Worm (Caenorhabditis elegans) whole organism, young adult: Measurements from ENCODE around the gene B0454.8.
A peak's percentile ranks its signal among the peaks of the same experiment; 100 is the strongest.

ENCODE experiments used
- B0261.1 ChIP-seq: sonication (generic microtip); optimal IDR thresholded peaks from 2 replicates; lab custom pipeline; 2016; ENCODE audit warnings: mild to moderate bottlenecking, missing genetic modification characterization, moderate library complexity, missing compliant biosample characterization
- D2030.7 ChIP-seq: fragments of 200-800 bp; sonication (Bioruptor generic); IDR thresholded peaks from 2 replicates; pipeline ENCODE4 v1.3.6; 2022; ENCODE audit warnings: missing genetic modification reagents, missing genetic modification characterization, missing compliant biosample characterization
- F10E7.11 ChIP-seq: sonication (generic microtip); optimal IDR thresholded peaks from 2 replicates; lab custom pipeline; 2017; ENCODE audit warnings: mild to moderate bottlenecking, missing genetic modification characterization, moderate library complexity, missing compliant biosample characterization
- F23B12.7 ChIP-seq: sonication (generic microtip); optimal IDR thresholded peaks from 2 replicates; lab custom pipeline; 2017; ENCODE audit warnings: missing genetic modification characterization, mild to moderate bottlenecking, missing compliant biosample characterization, antibody characterized with exemption, moderate library complexity; ENCODE audit not compliant: insufficient read depth
- F33H1.4 ChIP-seq: fragments of 200-800 bp; sonication (Bioruptor generic); IDR thresholded peaks from 2 replicates; pipeline ENCODE4 v1.3.6; 2022; ENCODE audit warnings: missing genetic modification reagents, missing genetic modification characterization, missing compliant biosample characterization
- F52B5.7 ChIP-seq: sonication (generic microtip); optimal IDR thresholded peaks from 2 replicates; lab custom pipeline; 2016; ENCODE audit warnings: mild to moderate bottlenecking, missing genetic modification characterization, missing compliant biosample characterization
- F57C9.4 ChIP-seq: sonication (generic microtip); optimal IDR thresholded peaks from 2 replicates; lab custom pipeline; 2017; ENCODE audit warnings: mild to moderate bottlenecking, missing genetic modification characterization, missing compliant biosample characterization
- K11D2.4 ChIP-seq: fragments of 200-800 bp; sonication (Bioruptor generic); IDR thresholded peaks from 2 replicates; pipeline ENCODE4 v1.3.6; 2022; ENCODE audit warnings: missing genetic modification reagents, missing genetic modification characterization, missing compliant biosample characterization
- K12H6.12 ChIP-seq: fragments of 200-800 bp; sonication (Bioruptor generic); optimal IDR thresholded peaks from 2 replicates; lab custom pipeline; 2018; ENCODE audit warnings: mild to moderate bottlenecking, missing genetic modification characterization, missing compliant biosample characterization
- Y56A3A.18 ChIP-seq: fragments of 200-800 bp; sonication (Bioruptor generic); IDR thresholded peaks from 2 replicates; pipeline ENCODE4 v1.3.6; 2022; ENCODE audit warnings: missing genetic modification reagents, missing genetic modification characterization, missing compliant biosample characterization
- ama-1 ChIP-seq, 3 experiments: fragments of 150-350 bp in 1 of 3; sonication (generic microtip) in 2 of 3; optimal IDR thresholded peaks; 2 replicates each; lab custom pipeline; 2014 to 2018; ENCODE audit warnings: missing biosample characterization in 2 of 3, missing genetic modification characterization in 2 of 3, missing genetic modification reagents in 2 of 3
- aptf-2 ChIP-seq: fragments of 200-800 bp; sonication (Bioruptor generic); conservative IDR thresholded peaks from 2 replicates; pipeline ENCODE4 v1.3.6; 2022; ENCODE audit warnings: missing genetic modification reagents, missing genetic modification characterization, missing compliant biosample characterization
- aptf-3 ChIP-seq: fragments of 200-800 bp; sonication (Bioruptor generic); IDR thresholded peaks from 2 replicates; pipeline ENCODE4 v1.3.6; 2022; ENCODE audit warnings: missing genetic modification characterization, missing compliant biosample characterization
- attf-3 ChIP-seq: fragments of 200-800 bp; sonication (Bioruptor generic); conservative IDR thresholded peaks from 2 replicates; pipeline ENCODE4 v1.3.6; 2022; ENCODE audit warnings: missing genetic modification reagents, missing genetic modification characterization, missing compliant biosample characterization
- attf-6 ChIP-seq: fragments of 200-800 bp; sonication (Bioruptor generic); IDR thresholded peaks from 2 replicates; pipeline ENCODE4 v1.3.6; 2022; ENCODE audit warnings: missing genetic modification reagents, missing genetic modification characterization, missing compliant biosample characterization
- bed-2 ChIP-seq: fragments of 200-800 bp; sonication (Bioruptor generic); IDR thresholded peaks from 2 replicates; pipeline ENCODE4 v1.3.6; 2022; ENCODE audit warnings: missing genetic modification reagents, missing genetic modification characterization, missing compliant biosample characterization
- cebp-2 ChIP-seq: fragments of 200-800 bp; sonication (Bioruptor generic); IDR thresholded peaks from 2 replicates; pipeline ENCODE4 v1.3.6; 2022; ENCODE audit warnings: missing genetic modification characterization, missing compliant biosample characterization
- ceh-91 ChIP-seq: fragments of 200-800 bp; sonication (Bioruptor generic); IDR thresholded peaks from 2 replicates; pipeline ENCODE4 v1.3.6; 2022; ENCODE audit warnings: missing genetic modification reagents, missing genetic modification characterization, missing compliant biosample characterization
- chd-7 ChIP-seq: sonication (generic microtip); optimal IDR thresholded peaks from 2 replicates; lab custom pipeline; 2016; ENCODE audit warnings: mild to moderate bottlenecking, missing genetic modification characterization, moderate library complexity, missing compliant biosample characterization
- die-1 ChIP-seq: sonication (generic microtip); optimal IDR thresholded peaks from 2 replicates; lab custom pipeline; 2016; ENCODE audit warnings: missing genotype, mild to moderate bottlenecking, missing genetic modification characterization, missing compliant biosample characterization
- dox-1 ChIP-seq: fragments of 200-800 bp; sonication (Bioruptor generic); IDR thresholded peaks from 2 replicates; pipeline ENCODE4 v1.3.6; 2022; ENCODE audit warnings: missing genetic modification reagents, missing genetic modification characterization, missing compliant biosample characterization
- efl-1 ChIP-seq: fragments of 150-350 bp; optimal IDR thresholded peaks from 2 replicates; lab custom pipeline; 2014; ENCODE audit warnings: missing biosample characterization, missing genetic modification reagents, missing genetic modification characterization
- egl-18 ChIP-seq: fragments of 200-800 bp; sonication (Bioruptor generic); IDR thresholded peaks from 2 replicates; pipeline ENCODE4 v1.3.6; 2022; ENCODE audit warnings: missing genetic modification reagents, missing genetic modification characterization, missing compliant biosample characterization
- egl-44 ChIP-seq: fragments of 200-800 bp; sonication (Bioruptor generic); IDR thresholded peaks from 2 replicates; pipeline ENCODE4 v1.3.6; 2022; ENCODE audit warnings: missing genetic modification reagents, missing genetic modification characterization, missing compliant biosample characterization
- egrh-3 ChIP-seq: fragments of 200-800 bp; sonication (Bioruptor generic); IDR thresholded peaks from 2 replicates; pipeline ENCODE4 v1.3.6; 2022; ENCODE audit warnings: missing genetic modification reagents, missing genetic modification characterization, missing compliant biosample characterization
- ets-4 ChIP-seq: fragments of 200-800 bp; sonication (Bioruptor generic); optimal IDR thresholded peaks from 2 replicates; lab custom pipeline; 2018; ENCODE audit warnings: mild to moderate bottlenecking, missing genetic modification characterization, missing compliant biosample characterization
- gei-17 ChIP-seq: fragments of 200-800 bp; sonication (Bioruptor generic); optimal IDR thresholded peaks from 2 replicates; lab custom pipeline; 2018; ENCODE audit warnings: mild to moderate bottlenecking, missing genetic modification characterization, missing compliant biosample characterization
- hlh-26 ChIP-seq: fragments of 200-800 bp; sonication (Bioruptor generic); conservative IDR thresholded peaks from 2 replicates; pipeline ENCODE4 v1.3.6; 2022; ENCODE audit warnings: missing genetic modification reagents, missing genetic modification characterization, missing compliant biosample characterization
- hmg-20 ChIP-seq: fragments of 200-800 bp; sonication (Bioruptor generic); IDR thresholded peaks from 2 replicates; pipeline ENCODE4 v1.3.6; 2022; ENCODE audit warnings: missing genetic modification reagents, missing genetic modification characterization, missing compliant biosample characterization
- hsf-1 ChIP-seq: fragments of 200-800 bp; sonication (Bioruptor generic); IDR thresholded peaks from 2 replicates; pipeline ENCODE4 v1.3.6; 2022; ENCODE audit warnings: missing genetic modification reagents, missing genetic modification characterization, missing compliant biosample characterization
- lin-26 ChIP-seq: fragments of 200-800 bp; sonication (Bioruptor generic); IDR thresholded peaks from 2 replicates; pipeline ENCODE4 v1.3.6; 2022; ENCODE audit warnings: missing genetic modification reagents, missing genetic modification characterization, missing compliant biosample characterization
- lsl-1 ChIP-seq: fragments of 200-800 bp; sonication (Bioruptor generic); optimal IDR thresholded peaks from 2 replicates; lab custom pipeline; 2018; ENCODE audit warnings: mild to moderate bottlenecking, missing genetic modification characterization, moderate library complexity, missing compliant biosample characterization
- lsy-27 ChIP-seq: sonication (generic microtip); optimal IDR thresholded peaks from 2 replicates; lab custom pipeline; 2017; ENCODE audit warnings: missing genetic modification characterization, mild to moderate bottlenecking, missing compliant biosample characterization, antibody characterized with exemption, missing genotype, borderline replicate concordance; ENCODE audit not compliant: insufficient read depth
- madf-10 ChIP-seq: sonication (generic microtip); optimal IDR thresholded peaks from 2 replicates; lab custom pipeline; 2016; ENCODE audit warnings: mild to moderate bottlenecking, missing genetic modification characterization, missing compliant biosample characterization
- nfya-2 ChIP-seq: fragments of 200-800 bp; sonication (Bioruptor generic); IDR thresholded peaks from 2 replicates; pipeline ENCODE4 v1.3.6; 2022; ENCODE audit warnings: missing genetic modification reagents, missing genetic modification characterization, missing compliant biosample characterization
- nhr-179 ChIP-seq: sonication (generic microtip); optimal IDR thresholded peaks from 2 replicates; lab custom pipeline; 2016; ENCODE audit warnings: mild to moderate bottlenecking, missing genetic modification characterization, missing compliant biosample characterization
- nhr-80 ChIP-seq: sonication (generic microtip); optimal IDR thresholded peaks from 2 replicates; lab custom pipeline; 2016; ENCODE audit warnings: missing genetic modification characterization, missing compliant biosample characterization
- nhr-90 ChIP-seq: sonication (generic microtip); optimal IDR thresholded peaks from 2 replicates; lab custom pipeline; 2016; ENCODE audit warnings: missing genotype, mild to moderate bottlenecking, missing genetic modification characterization, missing compliant biosample characterization
- pbrm-1 ChIP-seq: fragments of 200-800 bp; sonication (Bioruptor generic); IDR thresholded peaks from 2 replicates; pipeline ENCODE4 v1.3.6; 2022; ENCODE audit warnings: missing genetic modification reagents, missing genetic modification characterization, missing compliant biosample characterization
- rcor-1 ChIP-seq: fragments of 200-800 bp; sonication (Bioruptor generic); IDR thresholded peaks from 2 replicates; pipeline ENCODE4 v1.3.6; 2022; ENCODE audit warnings: missing genetic modification reagents, missing genetic modification characterization, missing compliant biosample characterization
- rec-8 ChIP-seq, 2 experiments: sonication (generic microtip); optimal IDR thresholded peaks; 2 replicates each; lab custom pipeline; 2016; ENCODE audit warnings: mild to moderate bottlenecking in 2 of 2, missing genetic modification characterization in 2 of 2, missing genetic modification reagents in 2 of 2, missing genotype in 2 of 2, missing biosample characterization in 1 of 2, missing compliant biosample characterization in 1 of 2, moderate library complexity in 1 of 2
- rpc-1 ChIP-seq, 2 experiments: fragments of 150-350 bp in 1 of 2; sonication (generic microtip) in 1 of 2; optimal IDR thresholded peaks; 2 replicates each; lab custom pipeline; 2014 to 2018; ENCODE audit warnings: missing biosample characterization in 1 of 2, missing genetic modification characterization in 1 of 2, missing genetic modification reagents in 1 of 2, missing genotype in 1 of 2
- sdz-38 ChIP-seq: sonication (generic microtip); optimal IDR thresholded peaks from 2 replicates; lab custom pipeline; 2016; ENCODE audit warnings: missing genotype, missing genetic modification characterization, missing compliant biosample characterization
- snpc-1.3 ChIP-seq: sonication (generic microtip); optimal IDR thresholded peaks from 2 replicates; lab custom pipeline; 2017; ENCODE audit warnings: missing genetic modification characterization, mild to moderate bottlenecking, missing compliant biosample characterization, antibody characterized with exemption, moderate library complexity, missing genotype, missing genetic modification reagents; ENCODE audit not compliant: insufficient read depth
- snpc-3.4 ChIP-seq: sonication (generic microtip); optimal IDR thresholded peaks from 2 replicates; lab custom pipeline; 2017; ENCODE audit warnings: missing genetic modification characterization, mild to moderate bottlenecking, missing compliant biosample characterization, antibody characterized with exemption, moderate library complexity, missing genotype, missing genetic modification reagents
- somi-1 ChIP-seq: fragments of 200-800 bp; sonication (Bioruptor generic); optimal IDR thresholded peaks from 2 replicates; lab custom pipeline; 2018; ENCODE audit warnings: mild to moderate bottlenecking, missing genetic modification characterization, missing compliant biosample characterization
- tbp1 ChIP-seq: fragments of 200-800 bp; sonication (Bioruptor generic); optimal IDR thresholded peaks from 2 replicates; lab custom pipeline; 2018; ENCODE audit warnings: mild to moderate bottlenecking, missing genetic modification characterization, missing compliant biosample characterization
- zim-3 ChIP-seq: sonication (generic microtip); optimal IDR thresholded peaks from 2 replicates; lab custom pipeline; 2017; ENCODE audit warnings: mild to moderate bottlenecking, missing genetic modification characterization, moderate library complexity, missing compliant biosample characterization

The B0454.8 gene

ce11 chrII:3076915-3077314 lies 33.7 kb upstream of the B0454.8 start, which contains the start of gene Y25C1A.8 (continued):
- TF ChIP-seq tbp1 (GFP tag; lab: Kevin White, UChicago), result peak; percentile 71
- TF ChIP-seq ama-1 (optimal IDR thresholded peaks at IDR 0.05; lab: Kevin White, UChicago), result no peak
- peak in 1 of 2 experiments; percentile 16 for TF ChIP-seq ama-1 (GFP tag; optimal IDR thresholded peaks at IDR 0.05; lab: Kevin White, UChicago)
- TF ChIP-seq pbrm-1 (GFP tag; lab: Robert Waterston, UW), result peak; percentile 96
- TF ChIP-seq egrh-3 (GFP tag; lab: Robert Waterston, UW), result no peak
- peak; percentile 53 for TF ChIP-seq zim-3 (tag; lab: Kevin White, UChicago)
- TF ChIP-seq nhr-179 (tag; lab: Kevin White, UChicago), result no peak
- peak; percentile 59 for TF ChIP-seq snpc-3.4 (tag; lab: Kevin White, UChicago)
- no peak for TF ChIP-seq F10E7.11 (tag; lab: Kevin White, UChicago)
- TF ChIP-seq F52B5.7 (tag; lab: Kevin White, UChicago), result no peak
- peak; percentile 63; the same call in 1 of the 2 replicates for TF ChIP-seq ceh-91 (GFP tag; lab: Robert Waterston, UW)
- TF ChIP-seq somi-1, result no peak
- no peak for TF ChIP-seq hsf-1 (GFP tag; lab: Robert Waterston, UW)
- TF ChIP-seq rcor-1 (GFP tag; lab: Robert Waterston, UW), result no peak; the same call in 1 of the 2 replicates
- no peak for TF ChIP-seq hlh-26 (GFP tag; lab: Robert Waterston, UW)
- TF ChIP-seq F33H1.4 (GFP tag; lab: Robert Waterston, UW), result peak; percentile 100
- TF ChIP-seq lin-26 (GFP tag; lab: Robert Waterston, UW), result no peak
- TF ChIP-seq aptf-2, result no peak
- peak; percentile 75; the same call in 1 of the 2 replicates for TF ChIP-seq D2030.7 (GFP tag; lab: Robert Waterston, UW)
- peak; percentile 51 for TF ChIP-seq efl-1 (GFP tag; lab: Kevin White, UChicago)
- TF ChIP-seq snpc-1.3 (tag; lab: Kevin White, UChicago), result peak; percentile 51
- TF ChIP-seq egl-18 (GFP tag; lab: Robert Waterston, UW), result no peak
- TF ChIP-seq ets-4 (GFP tag; lab: Kevin White, UChicago), result peak; percentile 78
- peak; percentile 97 for TF ChIP-seq lsl-1 (GFP tag; lab: Kevin White, UChicago)
- peak; percentile 92 for TF ChIP-seq F23B12.7 (tag; lab: Kevin White, UChicago)
- TF ChIP-seq die-1 (tag; lab: Kevin White, UChicago), result no peak
- peak; percentile 74 for TF ChIP-seq gei-17 (GFP tag; lab: Kevin White, UChicago)
- no peak for TF ChIP-seq aptf-3
- no peak for TF ChIP-seq lsy-27 (tag; lab: Kevin White, UChicago)
- TF ChIP-seq Y56A3A.18, result no peak; the same call in 1 of the 2 replicates
- TF ChIP-seq rpc-1 (optimal IDR thresholded peaks at IDR 0.05; lab: Kevin White, UChicago), result peak; percentile 24
- no peak for TF ChIP-seq rpc-1 (tag; optimal IDR thresholded peaks at IDR 0.05; lab: Kevin White, UChicago)
- no peak for TF ChIP-seq hmg-20 (GFP tag; lab: Robert Waterston, UW)
- no peak for TF ChIP-seq egl-44 (GFP tag; lab: Robert Waterston, UW)
- no peak for TF ChIP-seq bed-2
- no peak for TF ChIP-seq nhr-90 (tag; lab: Kevin White, UChicago)
- no peak for TF ChIP-seq sdz-38
- TF ChIP-seq K11D2.4, result no peak; the same call in 1 of the 2 replicates
- no peak for TF ChIP-seq nfya-2
- no peak for TF ChIP-seq attf-3 (GFP tag; lab: Robert Waterston, UW)
- peak; percentile 67 for TF ChIP-seq F57C9.4 (tag; lab: Kevin White, UChicago)
- TF ChIP-seq dox-1 (GFP tag; lab: Robert Waterston, UW), result no peak; the same call in 1 of the 2 replicates
- TF ChIP-seq rec-8 (tag; optimal IDR thresholded peaks at IDR 0.05; lab: Kevin White, UChicago), result no peak
- TF ChIP-seq K12H6.12, result peak; percentile 70
- TF ChIP-seq cebp-2 (GFP tag; lab: Robert Waterston, UW), result no peak
- TF ChIP-seq madf-10, result peak; percentile 51
- TF ChIP-seq chd-7 (tag; lab: Kevin White, UChicago), result no peak
- TF ChIP-seq attf-6, result no peak
- TF ChIP-seq nhr-80 (tag; lab: Kevin White, UChicago), result peak; percentile 41
- TF ChIP-seq B0261.1 (tag; lab: Kevin White, UChicago), result peak; percentile 36
